Worm (Caenorhabditis elegans) whole organism, L3 larva: ENCODE data around the gene islo-1.
A peak's percentile ranks its signal among the peaks of the same experiment; 100 is the strongest.

Source experiments
- R02D3.7 ChIP-seq: fragments of 150-350 bp; optimal IDR thresholded peaks from 2 replicates; lab custom pipeline; 2014; ENCODE audit warnings: missing biosample characterization, missing genetic modification characterization
- aly-2 ChIP-seq: fragments of 150-350 bp; optimal IDR thresholded peaks from 2 replicates; lab custom pipeline; 2014; ENCODE audit warnings: missing biosample characterization, missing genetic modification characterization
- ama-1 ChIP-seq: fragments of 150-350 bp; optimal IDR thresholded peaks from 2 replicates; lab custom pipeline; 2018
- ceh-16 ChIP-seq: sonication (generic microtip); optimal IDR thresholded peaks from 2 replicates; lab custom pipeline; 2017; ENCODE audit warnings: missing biosample characterization, missing genetic modification characterization
- ceh-28 ChIP-seq: fragments of 150-350 bp; optimal IDR thresholded peaks from 2 replicates; lab custom pipeline; 2014; ENCODE audit warnings: missing biosample characterization, missing genetic modification reagents, missing genetic modification characterization
- ceh-82 ChIP-seq: fragments of 150-350 bp; optimal IDR thresholded peaks from 2 replicates; lab custom pipeline; 2014; ENCODE audit warnings: missing biosample characterization, missing genetic modification characterization
- daf-12 ChIP-seq: fragments of 150-350 bp; optimal IDR thresholded peaks from 2 replicates; lab custom pipeline; 2014; ENCODE audit warnings: missing biosample characterization, missing genetic modification reagents, missing genetic modification characterization
- egl-27 ChIP-seq: sonication (generic microtip); optimal IDR thresholded peaks from 4 replicates; lab custom pipeline; 2017; ENCODE audit warnings: missing biosample characterization, missing genetic modification reagents, missing genetic modification characterization
- egl-5 ChIP-seq: fragments of 150-350 bp; optimal IDR thresholded peaks from 2 replicates; lab custom pipeline; 2017; ENCODE audit warnings: missing biosample characterization, missing genetic modification reagents, missing genetic modification characterization, inconsistent platforms
- elt-1 ChIP-seq: fragments of 150-350 bp; optimal IDR thresholded peaks from 2 replicates; lab custom pipeline; 2014; ENCODE audit warnings: missing biosample characterization, missing genetic modification characterization
- elt-2 ChIP-seq: sonication (generic microtip); optimal IDR thresholded peaks from 2 replicates; lab custom pipeline; 2016; ENCODE audit warnings: missing genetic modification reagents, mild to moderate bottlenecking, missing genetic modification characterization, missing compliant biosample characterization
- elt-3 ChIP-seq, 3 experiments: fragments of 150-350 bp in 1 of 3; sonication (generic microtip) in 2 of 3; optimal IDR thresholded peaks; 2 replicates in 2 of 3; 4 replicates in 1 of 3; lab custom pipeline; 2014 to 2017; ENCODE audit warnings: missing biosample characterization in 3 of 3, missing genetic modification characterization in 3 of 3
- eor-1 ChIP-seq, 2 experiments: fragments of 150-350 bp; optimal IDR thresholded peaks; 2 replicates each; lab custom pipeline; 2014 to 2018; ENCODE audit warnings: missing biosample characterization in 2 of 2, missing genetic modification characterization in 2 of 2
- fkh-10 ChIP-seq: sonication (generic microtip); optimal IDR thresholded peaks from 2 replicates; lab custom pipeline; 2017; ENCODE audit warnings: missing biosample characterization, missing genetic modification reagents, missing genetic modification characterization
- hmg-11 ChIP-seq: sonication (generic microtip); optimal IDR thresholded peaks from 2 replicates; lab custom pipeline; 2016; ENCODE audit warnings: missing genetic modification characterization, missing compliant biosample characterization
- jun-1 ChIP-seq: fragments of 150-350 bp; optimal IDR thresholded peaks from 2 replicates; lab custom pipeline; 2014; ENCODE audit warnings: missing biosample characterization, missing genetic modification reagents, missing genetic modification characterization
- lin-15B ChIP-seq: fragments of 150-350 bp; optimal IDR thresholded peaks from 2 replicates; lab custom pipeline; 2014; ENCODE audit warnings: missing biosample characterization, missing genetic modification characterization
- mdl-1 ChIP-seq: fragments of 150-350 bp; optimal IDR thresholded peaks from 2 replicates; lab custom pipeline; 2014; ENCODE audit warnings: missing biosample characterization, missing genetic modification characterization
- mml-1 ChIP-seq: fragments of 150-350 bp; sonication (generic microtip); optimal IDR thresholded peaks from 3 replicates; lab custom pipeline; 2014; ENCODE audit warnings: missing biosample characterization, missing genetic modification characterization
- nfya-1 ChIP-seq: sonication (generic microtip); optimal IDR thresholded peaks from 2 replicates; lab custom pipeline; 2017; ENCODE audit warnings: missing genetic modification characterization, mild to moderate bottlenecking, missing compliant biosample characterization, antibody characterized with exemption, moderate library complexity; ENCODE audit not compliant: insufficient read depth
- nhr-12 ChIP-seq: fragments of 150-350 bp; optimal IDR thresholded peaks from 2 replicates; lab custom pipeline; 2014; ENCODE audit warnings: missing biosample characterization, missing genetic modification characterization
- nhr-23 ChIP-seq: fragments of 150-350 bp; optimal IDR thresholded peaks from 2 replicates; lab custom pipeline; 2014; ENCODE audit warnings: missing biosample characterization, missing genetic modification reagents, missing genetic modification characterization
- nhr-237 ChIP-seq: fragments of 150-350 bp; optimal IDR thresholded peaks from 2 replicates; lab custom pipeline; 2014; ENCODE audit warnings: missing biosample characterization, missing genetic modification characterization
- nhr-25 ChIP-seq: sonication (generic microtip); optimal IDR thresholded peaks from 2 replicates; lab custom pipeline; 2017; ENCODE audit warnings: missing biosample characterization, missing genetic modification characterization
- nhr-28 ChIP-seq: fragments of 150-350 bp; optimal IDR thresholded peaks from 2 replicates; lab custom pipeline; 2014; ENCODE audit warnings: missing biosample characterization, missing genetic modification characterization
- nhr-67 ChIP-seq: fragments of 150-350 bp; optimal IDR thresholded peaks from 2 replicates; lab custom pipeline; 2014; ENCODE audit warnings: missing biosample characterization, missing genetic modification characterization
- nhr-77 ChIP-seq: fragments of 150-350 bp; optimal IDR thresholded peaks from 2 replicates; lab custom pipeline; 2014; ENCODE audit warnings: missing biosample characterization, missing genetic modification characterization
- pha-4 ChIP-seq: fragments of 150-350 bp; optimal IDR thresholded peaks from 2 replicates; lab custom pipeline; 2014; ENCODE audit warnings: missing biosample characterization, missing genetic modification reagents, missing genetic modification characterization
- sea-2 ChIP-seq: fragments of 150-350 bp; sonication (generic microtip); optimal IDR thresholded peaks from 4 replicates; lab custom pipeline; 2014; ENCODE audit warnings: missing biosample characterization, missing genetic modification reagents, missing genetic modification characterization
- skn-1 ChIP-seq: fragments of 150-350 bp; optimal IDR thresholded peaks from 2 replicates; lab custom pipeline; 2014; ENCODE audit warnings: missing biosample characterization, missing genetic modification characterization
- snpc-4 ChIP-seq: fragments of 150-350 bp; optimal IDR thresholded peaks from 2 replicates; lab custom pipeline; 2014; ENCODE audit warnings: missing biosample characterization, missing genetic modification characterization
- tbx-2 ChIP-seq: sonication (generic microtip); optimal IDR thresholded peaks from 2 replicates; lab custom pipeline; 2016; ENCODE audit warnings: mild to moderate bottlenecking, missing genetic modification characterization, missing compliant biosample characterization
- unc-39 ChIP-seq: sonication (generic microtip); optimal IDR thresholded peaks from 4 replicates; lab custom pipeline; 2017; ENCODE audit warnings: missing biosample characterization, missing genetic modification characterization
- unc-62 ChIP-seq: fragments of 150-350 bp; sonication (generic microtip); optimal IDR thresholded peaks from 4 replicates; lab custom pipeline; 2014; ENCODE audit warnings: missing biosample characterization, missing genetic modification reagents, missing genetic modification characterization
- zag-1 ChIP-seq: fragments of 150-350 bp; optimal IDR thresholded peaks from 2 replicates; lab custom pipeline; 2014; ENCODE audit warnings: missing biosample characterization, missing genetic modification characterization
- ztf-11 ChIP-seq: fragments of 150-350 bp; optimal IDR thresholded peaks from 2 replicates; lab custom pipeline; 2014; ENCODE audit warnings: missing biosample characterization, missing genetic modification characterization
- ztf-4 ChIP-seq: fragments of 150-350 bp; optimal IDR thresholded peaks from 2 replicates; lab custom pipeline; 2014; ENCODE audit warnings: missing biosample characterization, missing genetic modification characterization

Gene islo-1

ce11 chrIV:8112187-8112586 lies 24.0 kb upstream of the islo-1 start, which contains the start of gene Y42H9AR.4 (continued):
- TF ChIP-seq jun-1 (tag; lab: Kevin White, UChicago) (no peak), daf-12 (tag; lab: Kevin White, UChicago) (no peak), tbx-2 (no peak)

ce11 chrIV:8112646-8113045 lies 23.5 kb upstream of the islo-1 start:
- TF ChIP-seq ceh-16 (tag; lab: Kevin White, UChicago) (no peak), pha-4 (tag; lab: Kevin White, UChicago) (peak; percentile 48), aly-2 (tag; lab: Kevin White, UChicago) (no peak)

ce11 chrIV:8113161-8113560 lies 23.0 kb upstream of the islo-1 start, which contains the start of gene Y42H9AR.1:
Gene Y42H9AR.1 (plus strand): TSS chrIV:8113393.
- no peak for TF ChIP-seq ceh-82 (tag; lab: Kevin White, UChicago)
- no peak for TF ChIP-seq jun-1 (tag; lab: Kevin White, UChicago)
- TF ChIP-seq mdl-1 (tag; lab: Kevin White, UChicago) = no peak
- TF ChIP-seq pha-4 (tag; lab: Kevin White, UChicago) = no peak
- no peak for TF ChIP-seq tbx-2
- no peak for TF ChIP-seq fkh-10 (GFP tag; lab: Kevin White, UChicago)
- no peak for TF ChIP-seq unc-39 (tag; lab: Kevin White, UChicago)
- TF ChIP-seq nhr-237 (tag; lab: Kevin White, UChicago) = no peak
- no peak for TF ChIP-seq skn-1 (tag; lab: Kevin White, UChicago)
- TF ChIP-seq elt-3 (tag; optimal IDR thresholded peaks at IDR 0.05; lab: Kevin White, UChicago) = no peak
- TF ChIP-seq nhr-28 (tag; lab: Kevin White, UChicago) = no peak
- no peak for TF ChIP-seq mml-1
- TF ChIP-seq elt-1 (tag; lab: Kevin White, UChicago) = no peak
- peak; percentile 23 for TF ChIP-seq nfya-1 (tag; lab: Kevin White, UChicago)
- no peak for TF ChIP-seq elt-2 (tag; lab: Kevin White, UChicago)
- TF ChIP-seq egl-5 (tag; lab: Kevin White, UChicago) = no peak
- no peak for TF ChIP-seq ztf-4 (tag; lab: Kevin White, UChicago)
- TF ChIP-seq hmg-11 = peak; percentile 48
- no peak for TF ChIP-seq snpc-4 (tag; lab: Kevin White, UChicago)
- TF ChIP-seq R02D3.7 (tag; lab: Kevin White, UChicago) = no peak
- no peak for TF ChIP-seq daf-12 (tag; lab: Kevin White, UChicago)
- TF ChIP-seq nhr-25 = peak; percentile 0

- TF ChIP-seq snpc-4 (tag; lab: Kevin White, UChicago) (no peak), ceh-28 (tag; lab: Kevin White, UChicago) (no peak), egl-27 (tag; lab: Kevin White, UChicago) (no peak), lin-15B (no peak), daf-12 (tag; lab: Kevin White, UChicago) (no peak), sea-2 (GFP tag; lab: Kevin White, UChicago) (no peak), eor-1 (tag; optimal IDR thresholded peaks at IDR 0.05; lab: Kevin White, UChicago) (no peak), nhr-23 (tag; lab: Kevin White, UChicago) (no peak), unc-62 (GFP tag; lab: Kevin White, UChicago) (no peak), skn-1 (tag; lab: Kevin White, UChicago) (no peak), nhr-12 (tag; lab: Kevin White, UChicago) (no peak), nhr-25 (no peak), mdl-1 (tag; lab: Kevin White, UChicago) (no peak), nhr-237 (tag; lab: Kevin White, UChicago) (no peak)
Observed at ce11 chrIV:8114535-8114934, 21.7 kb upstream of the islo-1 start.

ce11 chrIV:8115462-8115861 lies 20.7 kb upstream of the islo-1 start, which contains the start of gene irld-8:
Gene irld-8 (plus strand): TSS chrIV:8115762.
- no peak for TF ChIP-seq ztf-11 (tag; lab: Kevin White, UChicago)
- no peak for TF ChIP-seq nhr-67 (tag; lab: Kevin White, UChicago)
- TF ChIP-seq hmg-11 = no peak
- TF ChIP-seq ama-1 (lab: Kevin White, UChicago) = no peak
- TF ChIP-seq jun-1 (tag; lab: Kevin White, UChicago) = no peak
- TF ChIP-seq nhr-77 (tag; lab: Kevin White, UChicago) = no peak
- TF ChIP-seq unc-62 (GFP tag; lab: Kevin White, UChicago) = no peak
- TF ChIP-seq elt-2 (tag; lab: Kevin White, UChicago) = no peak
- TF ChIP-seq nhr-28 (tag; lab: Kevin White, UChicago) = no peak
- TF ChIP-seq zag-1 (tag; lab: Kevin White, UChicago) = no peak
- no peak for TF ChIP-seq elt-3 (tag; optimal IDR thresholded peaks at IDR 0.05; lab: Kevin White, UChicago)
- TF ChIP-seq ceh-28 (tag; lab: Kevin White, UChicago) = no peak
- no peak for TF ChIP-seq daf-12 (tag; lab: Kevin White, UChicago)
- TF ChIP-seq eor-1 (tag; optimal IDR thresholded peaks at IDR 0.05; lab: Kevin White, UChicago) = no peak
